Fruit fly (Drosophila melanogaster) whole organism, prepupa: ENCODE results near the gene CG4074.
A peak's percentile ranks its signal among the peaks of the same experiment; 100 is the strongest.

ENCODE experiments used
- Blimp-1 ChIP-seq: fragments of 200-800 bp; sonication (Bioruptor generic); optimal IDR thresholded peaks from 3 replicates; lab custom pipeline; 2017; ENCODE audit warnings: missing biosample characterization, missing genetic modification characterization, mild to moderate bottlenecking, moderate library complexity, missing genetic modification reagents
- CG10631 ChIP-seq: fragments of 200-800 bp; sonication (Bioruptor generic); optimal IDR thresholded peaks from 2 replicates; lab custom pipeline; 2016; ENCODE audit warnings: missing biosample characterization, missing genetic modification characterization
- CG10669 ChIP-seq: fragments of 200-800 bp; sonication (Bioruptor generic); optimal IDR thresholded peaks from 3 replicates; lab custom pipeline; 2018; ENCODE audit warnings: missing biosample characterization, mild to moderate bottlenecking, missing genetic modification characterization, moderate library complexity
- CG11762 ChIP-seq: fragments of 200-800 bp; sonication (Bioruptor generic); optimal IDR thresholded peaks from 3 replicates; lab custom pipeline; 2016; ENCODE audit warnings: missing biosample characterization, missing genetic modification characterization; ENCODE audit not compliant: insufficient read depth
- CG11902 ChIP-seq: fragments of 200-800 bp; sonication (Bioruptor generic); optimal IDR thresholded peaks from 3 replicates; lab custom pipeline; 2016; ENCODE audit warnings: missing biosample characterization, missing genetic modification characterization
- CG16779 ChIP-seq: fragments of 200-800 bp; sonication (Bioruptor generic); optimal IDR thresholded peaks from 3 replicates; lab custom pipeline; 2017; ENCODE audit warnings: missing biosample characterization, mild to moderate bottlenecking, missing genetic modification characterization
- CG3032 ChIP-seq: fragments of 200-800 bp; optimal IDR thresholded peaks from 2 replicates; lab custom pipeline; 2019; ENCODE audit warnings: missing biosample characterization, mild to moderate bottlenecking, missing genetic modification characterization, moderate library complexity
- CG31627 ChIP-seq: fragments of 200-800 bp; sonication (Bioruptor generic); optimal IDR thresholded peaks from 3 replicates; lab custom pipeline; 2016; ENCODE audit warnings: missing biosample characterization, missing genetic modification characterization
- CG32006 ChIP-seq: fragments of 200-800 bp; sonication (Bioruptor generic); optimal IDR thresholded peaks from 3 replicates; lab custom pipeline; 2017; ENCODE audit warnings: missing biosample characterization, mild to moderate bottlenecking, missing genetic modification characterization
- CG34406 ChIP-seq: fragments of 200-800 bp; sonication (Bioruptor generic); optimal IDR thresholded peaks from 3 replicates; lab custom pipeline; 2016; ENCODE audit warnings: missing biosample characterization, missing genetic modification characterization
- CG3919 ChIP-seq: fragments of 200-800 bp; sonication (Bioruptor generic); optimal IDR thresholded peaks from 3 replicates; lab custom pipeline; 2016; ENCODE audit warnings: missing biosample characterization, missing genetic modification characterization
- CG6276 ChIP-seq: fragments of 200-800 bp; sonication (Bioruptor generic); optimal IDR thresholded peaks from 2 replicates; lab custom pipeline; 2017; ENCODE audit warnings: missing biosample characterization, mild to moderate bottlenecking, missing genetic modification characterization
- CG6792 ChIP-seq: fragments of 200-800 bp; sonication (Bioruptor generic); optimal IDR thresholded peaks from 3 replicates; lab custom pipeline; 2016; ENCODE audit warnings: missing biosample characterization, missing genetic modification characterization
- CG6808 ChIP-seq: fragments of 200-800 bp; sonication (Bioruptor generic); optimal IDR thresholded peaks from 3 replicates; lab custom pipeline; 2017; ENCODE audit warnings: missing biosample characterization, missing genetic modification characterization, mild to moderate bottlenecking, moderate library complexity, missing genetic modification reagents
- CG7368 ChIP-seq: fragments of 200-800 bp; sonication (Bioruptor generic); optimal IDR thresholded peaks from 3 replicates; lab custom pipeline; 2016; ENCODE audit warnings: missing biosample characterization, missing genetic modification characterization
- CG8119 ChIP-seq: fragments of 200-800 bp; sonication (Bioruptor generic); IDR thresholded peaks from 3 replicates; pipeline ENCODE4 v1.3.6; 2022; ENCODE audit warnings: missing biosample characterization, missing genetic modification characterization
- CG8632 ChIP-seq: fragments of 200-800 bp; sonication (Bioruptor generic); optimal IDR thresholded peaks from 3 replicates; lab custom pipeline; 2016; ENCODE audit warnings: missing biosample characterization, missing genetic modification characterization
- CG9139 ChIP-seq: fragments of 200-800 bp; sonication (Bioruptor generic); optimal IDR thresholded peaks from 3 replicates; lab custom pipeline; 2017; ENCODE audit warnings: missing biosample characterization, mild to moderate bottlenecking, missing genetic modification characterization
- Eip75B ChIP-seq: fragments of 200-800 bp; sonication (Bioruptor generic); optimal IDR thresholded peaks from 3 replicates; lab custom pipeline; 2016; ENCODE audit warnings: missing biosample characterization, missing genetic modification characterization
- Eip78C ChIP-seq: fragments of 200-800 bp; sonication (Bioruptor generic); peaks from one replicate; lab custom pipeline; 2016; ENCODE audit warnings: missing biosample characterization, missing genetic modification characterization
- Ets21C ChIP-seq: fragments of 200-800 bp; sonication (Bioruptor generic); optimal IDR thresholded peaks from 3 replicates; lab custom pipeline; 2016; ENCODE audit warnings: missing biosample characterization, missing genetic modification characterization
- Gug ChIP-seq: fragments of 200-800 bp; sonication (Bioruptor generic); IDR thresholded peaks from 2 replicates; pipeline ENCODE4 v1.3.6; 2022; ENCODE audit warnings: missing biosample characterization, missing genetic modification characterization
- Hr38 ChIP-seq: sonication (Bioruptor generic); optimal IDR thresholded peaks from 2 replicates; lab custom pipeline; 2016; ENCODE audit warnings: missing biosample characterization, missing genetic modification characterization
- Hr39 ChIP-seq: fragments of 200-800 bp; sonication (Bioruptor generic); optimal IDR thresholded peaks from 2 replicates; lab custom pipeline; 2016; ENCODE audit warnings: missing biosample characterization, missing genetic modification characterization
- Hr4 ChIP-seq: fragments of 200-800 bp; sonication (Bioruptor generic); optimal IDR thresholded peaks from 3 replicates; lab custom pipeline; 2016; ENCODE audit warnings: missing biosample characterization, missing genetic modification characterization
- Lpt ChIP-seq: fragments of 200-800 bp; sonication (Bioruptor generic); optimal IDR thresholded peaks from 3 replicates; lab custom pipeline; 2016; ENCODE audit warnings: missing biosample characterization, missing genetic modification characterization
- Met ChIP-seq: fragments of 200-800 bp; sonication (Bioruptor generic); optimal IDR thresholded peaks from 3 replicates; lab custom pipeline; 2016; ENCODE audit warnings: missing biosample characterization, missing genetic modification characterization
- OdsH ChIP-seq: fragments of 200-800 bp; sonication (Bioruptor generic); optimal IDR thresholded peaks from 3 replicates; lab custom pipeline; 2016; ENCODE audit warnings: missing biosample characterization, missing genetic modification characterization
- Smox ChIP-seq: fragments of 200-800 bp; sonication (Bioruptor generic); optimal IDR thresholded peaks from 3 replicates; lab custom pipeline; 2016; ENCODE audit warnings: missing biosample characterization, missing genetic modification characterization
- Sox14 ChIP-seq: fragments of 200-800 bp; sonication (Bioruptor generic); optimal IDR thresholded peaks from 3 replicates; lab custom pipeline; 2016; ENCODE audit warnings: missing biosample characterization, missing genetic modification characterization
- cyc ChIP-seq: fragments of 200-800 bp; sonication (Bioruptor generic); optimal IDR thresholded peaks from 3 replicates; lab custom pipeline; 2016; ENCODE audit warnings: missing biosample characterization, missing genetic modification characterization
- dac ChIP-seq: fragments of 200-800 bp; sonication (Bioruptor generic); optimal IDR thresholded peaks from 2 replicates; lab custom pipeline; 2017; ENCODE audit warnings: missing biosample characterization, mild to moderate bottlenecking, missing genetic modification characterization
- eg ChIP-seq: fragments of 200-800 bp; sonication (Bioruptor generic); IDR thresholded peaks from 3 replicates; pipeline ENCODE4 v1.3.6; 2022; ENCODE audit warnings: missing biosample characterization, missing genetic modification characterization
- esn ChIP-seq: fragments of 200-800 bp; sonication (Bioruptor generic); optimal IDR thresholded peaks from 2 replicates; lab custom pipeline; 2016; ENCODE audit warnings: missing biosample characterization, mild to moderate bottlenecking, missing genetic modification characterization, moderate library complexity
- fkh ChIP-seq: fragments of 200-800 bp; sonication (Bioruptor generic); optimal IDR thresholded peaks from 3 replicates; lab custom pipeline; 2017; ENCODE audit warnings: missing biosample characterization, mild to moderate bottlenecking, missing genetic modification characterization, moderate library complexity
- lz ChIP-seq: fragments of 200-800 bp; sonication (Bioruptor generic); optimal IDR thresholded peaks from 3 replicates; lab custom pipeline; 2016; ENCODE audit warnings: missing biosample characterization, missing genetic modification characterization
- net ChIP-seq: fragments of 200-800 bp; sonication (Bioruptor generic); optimal IDR thresholded peaks from 3 replicates; lab custom pipeline; 2016; ENCODE audit warnings: missing biosample characterization, missing genetic modification characterization
- salr ChIP-seq, 2 experiments: fragments of 200-800 bp; sonication (Bioruptor generic); optimal IDR thresholded peaks; 3 replicates each; lab custom pipeline; 2016 to 2018; ENCODE audit warnings: missing biosample characterization in 2 of 2, missing genetic modification characterization in 2 of 2, mild to moderate bottlenecking in 1 of 2
- spab ChIP-seq: fragments of 200-800 bp; sonication (Bioruptor generic); optimal IDR thresholded peaks from 2 replicates; lab custom pipeline; 2017; ENCODE audit warnings: missing biosample characterization, mild to moderate bottlenecking, missing genetic modification characterization, missing genetic modification reagents
- ss ChIP-seq, 2 experiments: fragments of 200-800 bp; sonication (Bioruptor generic); optimal IDR thresholded peaks; 2 replicates in 1 of 2; 3 replicates in 1 of 2; lab custom pipeline; 2017 to 2018; ENCODE audit warnings: mild to moderate bottlenecking in 2 of 2, missing biosample characterization in 2 of 2, missing genetic modification characterization in 2 of 2, moderate library complexity in 1 of 2
- svp ChIP-seq: fragments of 200-800 bp; sonication (Bioruptor generic); peaks from one replicate; lab custom pipeline; 2016; ENCODE audit warnings: missing biosample characterization, missing genetic modification characterization
- topi ChIP-seq: fragments of 200-800 bp; sonication (Bioruptor generic); optimal IDR thresholded peaks from 3 replicates; lab custom pipeline; 2016; ENCODE audit warnings: missing biosample characterization, missing genetic modification characterization
- vri ChIP-seq: fragments of 200-800 bp; sonication (Bioruptor generic); optimal IDR thresholded peaks from 3 replicates; lab custom pipeline; 2016; ENCODE audit warnings: missing biosample characterization, mild to moderate bottlenecking, missing genetic modification characterization

CG4074 gene

dm6 chr3L:20739414-20739813 lies 29.9 kb downstream of the CG4074 start, which contains the start of gene Gr77a (continued):
- peak; percentile 28 for TF ChIP-seq CG3919
- no peak for TF ChIP-seq Smox (GFP tag; lab: Kevin White, UChicago)
- no peak for TF ChIP-seq eg (GFP tag; lab: Robert Waterston, UW)
- no peak for TF ChIP-seq CG16779 (tag; lab: Kevin White, UChicago)
- TF ChIP-seq Gug (GFP tag; lab: Robert Waterston, UW), result no peak
- TF ChIP-seq spab (GFP tag; lab: Kevin White, UChicago), result peak; percentile 27
- TF ChIP-seq Hr39 (GFP tag; lab: Kevin White, UChicago), result no peak
- peak; percentile 12 for TF ChIP-seq esn (GFP tag; lab: Kevin White, UChicago)
- TF ChIP-seq CG6276 (GFP tag; lab: Kevin White, UChicago), result no peak
- no peak for TF ChIP-seq Met
- TF ChIP-seq vri (GFP tag; lab: Kevin White, UChicago), result no peak
- TF ChIP-seq CG10631 (GFP tag; lab: Kevin White, UChicago), result peak; percentile 58

dm6 chr3L:20737346-20737745 lies 32.0 kb downstream of the CG4074 start:
- TF ChIP-seq CG31627 (GFP tag; lab: Kevin White, UChicago) (no peak), Smox (GFP tag; lab: Kevin White, UChicago) (no peak), cyc (no peak), CG34406 (GFP tag; lab: Kevin White, UChicago) (peak; percentile 5), Eip78C (peak; percentile 52), dac (GFP tag; lab: Kevin White, UChicago) (no peak), CG8119 (GFP tag; lab: Robert Waterston, UW) (no peak), Eip75B (GFP tag; lab: Kevin White, UChicago) (no peak), CG6808 (GFP tag; lab: Kevin White, UChicago) (peak; percentile 15), OdsH (GFP tag; lab: Kevin White, UChicago) (no peak), lz (no peak), CG3919 (peak; percentile 8), CG16779 (tag; lab: Kevin White, UChicago) (no peak), Blimp-1 (no peak), Lpt (GFP tag; lab: Kevin White, UChicago) (no peak), vri (GFP tag; lab: Kevin White, UChicago) (peak; percentile 3), Hr38 (no peak), Gug (GFP tag; lab: Robert Waterston, UW) (no peak), net (GFP tag; lab: Kevin White, UChicago) (no peak), topi (GFP tag; lab: Kevin White, UChicago) (no peak), salr (GFP tag; optimal IDR thresholded peaks at IDR 0.05; lab: Kevin White, UChicago) (peak in 1 of 2 experiments; percentile 25), CG3032 (no peak), CG11902 (GFP tag; lab: Kevin White, UChicago) (no peak), ss (GFP tag; optimal IDR thresholded peaks at IDR 0.05; lab: Kevin White, UChicago) (peak; percentile 1 to 35), esn (GFP tag; lab: Kevin White, UChicago) (no peak), svp (GFP tag; lab: Kevin White, UChicago) (peak; percentile 65), Hr4 (no peak), CG6276 (GFP tag; lab: Kevin White, UChicago) (no peak), CG9139 (GFP tag; lab: Kevin White, UChicago) (peak; percentile 30), CG8632 (GFP tag; lab: Kevin White, UChicago) (no peak), spab (GFP tag; lab: Kevin White, UChicago) (peak; percentile 5), Sox14 (GFP tag; lab: Kevin White, UChicago) (no peak), CG6792 (no peak), fkh (GFP tag; lab: Kevin White, UChicago) (peak; percentile 24), CG32006 (GFP tag; lab: Kevin White, UChicago) (no peak), Ets21C (GFP tag; lab: Kevin White, UChicago) (no peak), CG11762 (GFP tag; lab: Kevin White, UChicago) (no peak), CG10669 (GFP tag; lab: Kevin White, UChicago) (no peak), CG7368 (GFP tag; lab: Kevin White, UChicago) (no peak)
- TF ChIP-seq, all 60 proteins: peak for 11
